Worm (Caenorhabditis elegans) whole organism, L4 larva: ENCODE results near the gene sra-28.

ENCODE experiments used
- T20F7.1 ChIP-seq: fragments of 200-800 bp; sonication (Bioruptor generic); optimal IDR thresholded peaks from 2 replicates; lab custom pipeline; 2018; ENCODE audit warnings: mild to moderate bottlenecking, missing genetic modification characterization, missing compliant biosample characterization
- Y105C5A.15 ChIP-seq: fragments of 200-800 bp; sonication (Bioruptor generic); IDR thresholded peaks from 2 replicates; pipeline ENCODE4 v1.3.6; 2022; ENCODE audit warnings: missing genetic modification characterization, missing compliant biosample characterization
- Y48G9A.11 ChIP-seq: fragments of 200-800 bp; sonication (Bioruptor generic); IDR thresholded peaks from 2 replicates; pipeline ENCODE4 v1.3.6; 2022; ENCODE audit warnings: missing genetic modification reagents, missing genetic modification characterization, missing compliant biosample characterization
- Y75B8A.6 ChIP-seq: fragments of 200-800 bp; sonication (Bioruptor generic); IDR thresholded peaks from 2 replicates; pipeline ENCODE4 v1.3.6; 2022; ENCODE audit warnings: missing genetic modification reagents, missing genetic modification characterization, missing compliant biosample characterization
- ZK337.2 ChIP-seq: fragments of 200-800 bp; sonication (Bioruptor generic); IDR thresholded peaks from 2 replicates; pipeline ENCODE4 v1.3.6; 2022; ENCODE audit warnings: missing genetic modification reagents, missing genetic modification characterization, missing compliant biosample characterization
- ama-1 ChIP-seq: fragments of 150-350 bp; optimal IDR thresholded peaks from 2 replicates; lab custom pipeline; 2014; ENCODE audit warnings: inconsistent platforms, mixed read lengths
- ceh-28 ChIP-seq: fragments of 150-350 bp; optimal IDR thresholded peaks from 2 replicates; lab custom pipeline; 2014; ENCODE audit warnings: missing biosample characterization, missing genetic modification reagents, missing genetic modification characterization
- ceh-44 ChIP-seq: fragments of 200-800 bp; sonication (Bioruptor generic); IDR thresholded peaks from 2 replicates; pipeline ENCODE4 v1.3.6; 2022; ENCODE audit warnings: missing genetic modification reagents, missing genetic modification characterization, missing compliant biosample characterization
- ces-1 ChIP-seq: fragments of 150-350 bp; sonication (generic microtip); optimal IDR thresholded peaks from 4 replicates; lab custom pipeline; 2014; ENCODE audit warnings: missing biosample characterization, missing genetic modification reagents, missing genetic modification characterization
- daf-19 ChIP-seq: fragments of 200-800 bp; sonication (Bioruptor generic); conservative IDR thresholded peaks from 2 replicates; pipeline ENCODE4 v1.3.6; 2022; ENCODE audit warnings: missing genetic modification characterization, missing compliant biosample characterization
- dmd-6 ChIP-seq: fragments of 200-800 bp; sonication (Bioruptor generic); IDR thresholded peaks from 2 replicates; pipeline ENCODE4 v1.3.6; 2022; ENCODE audit warnings: missing genetic modification reagents, missing genetic modification characterization, missing compliant biosample characterization
- dpl-1 ChIP-seq: fragments of 150-350 bp; optimal IDR thresholded peaks from 2 replicates; lab custom pipeline; 2014; ENCODE audit warnings: missing biosample characterization, missing genetic modification reagents, missing genetic modification characterization
- gei-8 ChIP-seq: fragments of 200-800 bp; sonication (Bioruptor generic); optimal IDR thresholded peaks from 2 replicates; lab custom pipeline; 2018; ENCODE audit warnings: mild to moderate bottlenecking, missing genetic modification characterization, missing compliant biosample characterization
- hlh-11 ChIP-seq: fragments of 200-800 bp; sonication (Bioruptor generic); optimal IDR thresholded peaks from 2 replicates; lab custom pipeline; 2018; ENCODE audit warnings: mild to moderate bottlenecking, missing genetic modification characterization, missing compliant biosample characterization
- hlh-30 ChIP-seq: sonication (generic microtip); optimal IDR thresholded peaks from 2 replicates; lab custom pipeline; 2017; ENCODE audit warnings: antibody characterized with exemption, mild to moderate bottlenecking, missing genetic modification characterization, missing compliant biosample characterization; ENCODE audit not compliant: insufficient read depth
- jun-1 ChIP-seq: fragments of 150-350 bp; optimal IDR thresholded peaks from 2 replicates; lab custom pipeline; 2014; ENCODE audit warnings: missing biosample characterization, missing genetic modification reagents, missing genetic modification characterization
- lin-13 ChIP-seq: fragments of 150-350 bp; optimal IDR thresholded peaks from 2 replicates; lab custom pipeline; 2014; ENCODE audit warnings: missing biosample characterization, missing genetic modification reagents, missing genetic modification characterization
- lin-29 ChIP-seq: fragments of 200-800 bp; sonication (Bioruptor generic); IDR thresholded peaks from 2 replicates; pipeline ENCODE4 v1.3.6; 2022; ENCODE audit warnings: missing genetic modification reagents, missing genetic modification characterization, missing compliant biosample characterization
- lin-38 ChIP-seq: fragments of 200-800 bp; sonication (Bioruptor generic); IDR thresholded peaks from 2 replicates; pipeline ENCODE4 v1.3.6; 2022; ENCODE audit warnings: missing genetic modification reagents, missing genetic modification characterization, missing compliant biosample characterization
- mdl-1 ChIP-seq, 2 experiments: fragments of 150-350 bp in 1 of 2; sonication (generic microtip) in 1 of 2; optimal IDR thresholded peaks; 2 replicates each; lab custom pipeline; 2014 to 2017; ENCODE audit warnings: missing biosample characterization in 2 of 2, missing genetic modification characterization in 2 of 2
- mdt-29 ChIP-seq: fragments of 200-800 bp; sonication (Bioruptor generic); IDR thresholded peaks from 2 replicates; pipeline ENCODE4 v1.3.6; 2022; ENCODE audit warnings: missing genetic modification reagents, missing genetic modification characterization, missing compliant biosample characterization
- mxl-3 ChIP-seq: fragments of 200-800 bp; sonication (Bioruptor generic); optimal IDR thresholded peaks from 2 replicates; lab custom pipeline; 2018; ENCODE audit warnings: mild to moderate bottlenecking, missing genetic modification characterization, missing compliant biosample characterization
- nhr-11 ChIP-seq: fragments of 150-350 bp; optimal IDR thresholded peaks from 2 replicates; lab custom pipeline; 2014; ENCODE audit warnings: missing biosample characterization, missing genetic modification characterization
- nhr-237 ChIP-seq: sonication (generic microtip); optimal IDR thresholded peaks from 2 replicates; lab custom pipeline; 2017; ENCODE audit warnings: missing biosample characterization, missing genetic modification characterization
- nhr-48 ChIP-seq: sonication (generic microtip); optimal IDR thresholded peaks from 2 replicates; lab custom pipeline; 2016; ENCODE audit warnings: mild to moderate bottlenecking, missing genetic modification characterization, missing compliant biosample characterization
- nhr-6 ChIP-seq: fragments of 150-350 bp; optimal IDR thresholded peaks from 2 replicates; lab custom pipeline; 2014; ENCODE audit warnings: missing biosample characterization, missing genetic modification characterization
- nhr-77 ChIP-seq: fragments of 150-350 bp; optimal IDR thresholded peaks from 2 replicates; lab custom pipeline; 2014; ENCODE audit warnings: missing biosample characterization, missing genetic modification characterization
- pha-4 ChIP-seq, 2 experiments: fragments of 150-350 bp in 1 of 2; fragments of 200-800 bp in 1 of 2; sonication (Bioruptor generic) in 1 of 2; IDR thresholded peaks in 1 of 2; optimal IDR thresholded peaks in 1 of 2; 2 replicates each; pipeline versions ENCODE4 v1.3.6 to Lab custom; 2014 to 2022; ENCODE audit warnings: missing genetic modification characterization in 2 of 2, missing genetic modification reagents in 2 of 2, missing biosample characterization in 1 of 2, missing compliant biosample characterization in 1 of 2
- pqm-1 ChIP-seq: sonication (generic microtip); optimal IDR thresholded peaks from 2 replicates; lab custom pipeline; 2017; ENCODE audit warnings: missing biosample characterization, missing genetic modification characterization
- rbr-2 ChIP-seq: sonication (generic microtip); optimal IDR thresholded peaks from 2 replicates; lab custom pipeline; 2016; ENCODE audit warnings: missing genotype, missing genetic modification characterization, missing compliant biosample characterization
- sdz-12 ChIP-seq: fragments of 200-800 bp; sonication (Bioruptor generic); optimal IDR thresholded peaks from 2 replicates; lab custom pipeline; 2018; ENCODE audit warnings: mild to moderate bottlenecking, missing genetic modification characterization, missing compliant biosample characterization
- snpc-4 ChIP-seq: fragments of 150-350 bp; optimal IDR thresholded peaks from 2 replicates; lab custom pipeline; 2014; ENCODE audit warnings: missing biosample characterization, missing genetic modification characterization
- spr-1 ChIP-seq: sonication (generic microtip); optimal IDR thresholded peaks from 2 replicates; lab custom pipeline; 2016; ENCODE audit warnings: mild to moderate bottlenecking, missing genetic modification characterization, missing compliant biosample characterization
- unc-62 ChIP-seq, 3 experiments: fragments of 150-350 bp in 1 of 3; sonication (generic microtip); optimal IDR thresholded peaks in 2 of 3; peaks in 1 of 3; 1 replicate in 1 of 3; 2 replicates in 2 of 3; lab custom pipeline; 2014 to 2017; ENCODE audit warnings: missing biosample characterization in 3 of 3, missing genetic modification characterization in 3 of 3, missing genetic modification reagents in 3 of 3, missing genotype in 1 of 3
- zfp-2 ChIP-seq: sonication (generic microtip); optimal IDR thresholded peaks from 2 replicates; lab custom pipeline; 2016; ENCODE audit warnings: mild to moderate bottlenecking, missing genetic modification characterization, missing compliant biosample characterization
- ztf-11 ChIP-seq: fragments of 150-350 bp; optimal IDR thresholded peaks from 2 replicates; lab custom pipeline; 2014; ENCODE audit warnings: missing biosample characterization, missing genetic modification characterization

Gene sra-28

DNA sequence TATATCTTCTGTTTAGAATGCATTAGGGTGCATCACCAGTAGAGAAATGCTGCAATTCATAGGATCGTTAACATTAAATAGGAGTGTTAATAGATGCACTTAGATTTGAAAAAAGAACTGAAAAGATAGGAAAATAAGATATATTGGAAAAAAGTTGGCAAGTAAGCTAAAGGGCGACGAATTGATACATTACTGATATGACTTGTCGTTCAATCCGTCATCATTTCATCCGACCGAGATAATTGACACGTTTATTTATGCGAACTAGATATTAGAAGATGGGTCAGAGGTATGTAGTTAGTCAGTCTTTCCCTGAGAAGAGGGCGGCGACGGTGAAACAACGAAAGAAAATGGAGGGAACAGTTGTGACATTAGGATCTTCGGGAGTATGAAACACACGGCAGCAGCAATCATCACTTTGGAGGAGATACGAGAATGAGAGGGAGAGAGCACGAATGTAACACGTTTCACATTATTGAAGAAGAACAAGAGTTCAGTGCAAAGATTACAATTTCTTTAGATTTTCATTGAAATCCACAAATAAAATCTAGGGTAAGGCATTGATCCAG is 28.7 kb downstream of the sra-28 start, which contains the start of gene lron-15:
TSS of gene lron-15 (minus strand) at position 51 of the 569 bp plus-strand sequence.
- TF ChIP-seq hlh-11 (no peak), ztf-11 (tag; lab: Kevin White, UChicago) (no peak), snpc-4 (tag; lab: Kevin White, UChicago) (no peak), nhr-77 (tag; lab: Kevin White, UChicago) (no peak), lin-29 (GFP tag; lab: Robert Waterston, UW) (no peak), nhr-11 (tag; lab: Kevin White, UChicago) (no peak), daf-19 (no peak), unc-62 (GFP tag; optimal IDR thresholded peaks at IDR 0.05 in 1 of 2; lab: Kevin White, UChicago) (no peak), unc-62 (tag; optimal IDR thresholded peaks at IDR 0.05; lab: Kevin White, UChicago) (no peak), ZK337.2 (GFP tag; lab: Robert Waterston, UW) (no peak), sdz-12 (GFP tag; lab: Kevin White, UChicago) (no peak), dpl-1 (no peak), Y105C5A.15 (GFP tag; lab: Robert Waterston, UW) (no peak), pqm-1 (tag; lab: Kevin White, UChicago) (no peak), mxl-3 (GFP tag; lab: Kevin White, UChicago) (no peak), T20F7.1 (GFP tag; lab: Kevin White, UChicago) (no peak), ceh-44 (GFP tag; lab: Robert Waterston, UW) (no peak), Y48G9A.11 (no peak), lin-13 (no peak)

DNA sequence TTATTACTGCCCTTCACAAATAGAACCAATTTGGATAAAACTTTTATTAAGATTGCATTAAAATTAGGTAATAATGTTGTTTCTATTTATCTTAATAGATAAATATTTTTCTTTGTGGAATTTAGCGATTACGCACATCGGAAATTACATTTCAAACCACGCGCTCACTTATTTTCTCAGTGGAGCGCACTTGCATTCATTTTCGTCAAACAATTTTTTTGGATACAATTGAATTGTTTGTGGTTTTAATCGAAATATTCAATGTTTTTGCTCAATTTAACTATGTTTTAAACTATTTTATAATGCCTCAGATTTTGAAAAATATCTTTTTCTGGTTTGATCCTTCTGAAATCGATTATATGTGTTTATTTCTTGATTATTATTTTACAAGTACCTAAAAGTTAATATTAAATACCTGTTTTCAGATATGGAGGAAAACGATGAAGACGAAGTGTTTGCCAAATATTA is 37.6 kb downstream of the sra-28 start, which contains the start of gene utp-20:
TSS of gene utp-20 (plus strand) at position 418 of the 468 bp plus-strand sequence.
- TF ChIP-seq lin-38: peak; percentile 95
- TF ChIP-seq mdl-1 (tag; optimal IDR thresholded peaks at IDR 0.05; lab: Kevin White, UChicago): peak; percentile 32 to 62
- peak; percentile 13 for TF ChIP-seq nhr-6 (tag; lab: Kevin White, UChicago)
- TF ChIP-seq spr-1 (tag; lab: Kevin White, UChicago): no peak
- TF ChIP-seq T20F7.1 (GFP tag; lab: Kevin White, UChicago): peak; percentile 46
- TF ChIP-seq dpl-1: peak; percentile 88
- peak; percentile 62 for TF ChIP-seq ces-1 (GFP tag; lab: Kevin White, UChicago)
- no peak for TF ChIP-seq pha-4 (GFP tag; IDR thresholded peaks at IDR 0.05; lab: Robert Waterston, UW)
- TF ChIP-seq pha-4 (tag; optimal IDR thresholded peaks at IDR 0.05; lab: Kevin White, UChicago): peak; percentile 16
- peak; percentile 7 for TF ChIP-seq nhr-11 (tag; lab: Kevin White, UChicago)
- TF ChIP-seq hlh-30 (tag; lab: Kevin White, UChicago): peak; percentile 83
- no peak for TF ChIP-seq lin-13
- peak; percentile 42 for TF ChIP-seq rbr-2 (tag; lab: Kevin White, UChicago)
- no peak for TF ChIP-seq daf-19

- TF ChIP-seq unc-62 (GFP tag; optimal IDR thresholded peaks at IDR 0.05 in 1 of 2; lab: Kevin White, UChicago) (peak in 1 of 2 experiments; percentile 91), unc-62 (tag; optimal IDR thresholded peaks at IDR 0.05; lab: Kevin White, UChicago) (no peak), ama-1 (lab: Kevin White, UChicago) (no peak)
These were observed 41.6 kb downstream of the sra-28 start, which contains the start of gene abcx-1 for ce11 chrII:6531940-6532339. Gene abcx-1, plus strand, starts transcription at chrII:6532163.

ce11 chrII:6531527-6531926 is 42.0 kb downstream of the sra-28 start, which contains the start of gene abch-1:
Gene abch-1, minus strand, starts transcription at chrII:6531627.
- TF ChIP-seq Y75B8A.6 (GFP tag; lab: Robert Waterston, UW): no peak
- no peak for TF ChIP-seq hlh-30 (tag; lab: Kevin White, UChicago)
- no peak for TF ChIP-seq nhr-77 (tag; lab: Kevin White, UChicago)
- no peak for TF ChIP-seq hlh-11
- no peak for TF ChIP-seq mdt-29 (GFP tag; lab: Robert Waterston, UW)
- no peak for TF ChIP-seq zfp-2 (tag; lab: Kevin White, UChicago)
- no peak for TF ChIP-seq ceh-28 (tag; lab: Kevin White, UChicago)
- no peak for TF ChIP-seq gei-8
- no peak for TF ChIP-seq jun-1 (tag; lab: Kevin White, UChicago)
- no peak for TF ChIP-seq dmd-6
- no peak for TF ChIP-seq nhr-48 (tag; lab: Kevin White, UChicago)
- TF ChIP-seq nhr-237: no peak
